Worm (Caenorhabditis elegans): Measurements from ENCODE around the gene Y4C6B.4.
"Not testable (repeated sequence)": the region's sequence is repeated elsewhere in the genome, so short reads cannot be mapped to it uniquely, and the experiment has no call there.

Gene Y4C6B.4

DNA sequence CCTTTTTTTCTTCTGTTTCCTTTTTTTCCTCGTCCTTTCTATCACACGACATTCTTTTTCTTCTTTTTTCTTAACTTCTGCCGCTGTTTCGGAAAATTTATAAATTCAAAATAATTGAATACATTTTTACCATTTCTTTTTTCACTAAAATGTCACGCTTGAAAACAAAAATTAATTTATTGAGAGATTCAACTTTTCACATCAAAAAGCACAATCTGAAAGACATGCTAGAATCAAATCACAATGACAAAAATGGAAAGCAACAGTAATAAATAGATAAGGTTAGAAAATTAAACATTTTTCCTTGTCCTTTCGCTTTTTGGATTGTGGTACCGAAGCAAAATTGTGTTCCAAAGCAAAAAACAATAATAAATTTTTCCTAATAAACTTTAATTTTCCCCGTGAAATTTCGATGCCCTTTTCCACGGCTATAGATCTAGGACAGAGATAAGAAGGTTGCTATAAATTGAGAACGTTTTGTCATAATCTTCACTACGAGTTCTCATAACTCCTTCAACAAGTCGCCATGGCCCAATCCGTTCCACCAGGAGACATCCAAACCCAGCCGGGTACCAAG lies 28.7 kb upstream of the Y4C6B.4 start, which contains the start of the genes ZK354.6 and msp-113:
Gene ZK354.6, minus strand, starts transcription at position 101 of the 577 bp plus-strand sequence.
Gene msp-113, plus strand, starts transcription at position 527 of the 577 bp plus-strand sequence.
- no peak for TF ChIP-seq lin-11 (tag; optimal IDR thresholded peaks at IDR 0.05)
- TF ChIP-seq R02D3.7 (tag; optimal IDR thresholded peaks at IDR 0.05): no peak
- no peak for TF ChIP-seq ceh-16 (tag; optimal IDR thresholded peaks at IDR 0.05)
- TF ChIP-seq nhr-6 (tag; optimal IDR thresholded peaks at IDR 0.05): no peak
- TF ChIP-seq mdl-1 (tag; optimal IDR thresholded peaks at IDR 0.05): no peak
- TF ChIP-seq unc-62 (GFP tag; optimal IDR thresholded peaks at IDR 0.05): no peak
- TF ChIP-seq nhr-77 (tag; optimal IDR thresholded peaks at IDR 0.05): no peak

DNA sequence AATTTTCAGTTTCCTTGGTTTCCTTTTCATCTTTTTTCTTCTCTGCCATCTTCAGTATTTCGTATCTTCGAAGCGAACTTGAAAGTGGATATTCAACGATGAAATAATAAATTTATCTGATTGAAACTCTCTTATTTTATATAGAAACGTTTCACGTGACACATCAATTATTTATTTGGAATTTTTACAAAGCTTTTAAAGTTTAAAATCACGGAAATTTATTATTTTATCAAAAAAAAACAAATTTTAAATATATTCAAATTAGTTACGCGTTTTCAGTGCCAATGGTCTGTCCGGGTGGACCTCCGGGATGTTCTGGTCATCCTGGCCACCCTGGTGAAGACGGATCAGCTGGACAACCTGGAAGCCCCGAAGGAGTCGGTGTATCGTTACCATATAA lies 23.2 kb upstream of the Y4C6B.4 start, which contains the start of gene ZK354.7:
Gene ZK354.7, minus strand, starts transcription at position 101 of the 400 bp plus-strand sequence.
- no peak for TF ChIP-seq elt-3 (tag; optimal IDR thresholded peaks at IDR 0.05)
- TF ChIP-seq elt-1 (tag; optimal IDR thresholded peaks at IDR 0.05): no peak
- TF ChIP-seq snpc-4 (tag; optimal IDR thresholded peaks at IDR 0.05): no peak
- TF ChIP-seq unc-39 (tag; optimal IDR thresholded peaks at IDR 0.05): no peak
- no peak for TF ChIP-seq lin-11 (tag; optimal IDR thresholded peaks at IDR 0.05)
- no peak for TF ChIP-seq nhr-237 (tag; optimal IDR thresholded peaks at IDR 0.05)

DNA sequence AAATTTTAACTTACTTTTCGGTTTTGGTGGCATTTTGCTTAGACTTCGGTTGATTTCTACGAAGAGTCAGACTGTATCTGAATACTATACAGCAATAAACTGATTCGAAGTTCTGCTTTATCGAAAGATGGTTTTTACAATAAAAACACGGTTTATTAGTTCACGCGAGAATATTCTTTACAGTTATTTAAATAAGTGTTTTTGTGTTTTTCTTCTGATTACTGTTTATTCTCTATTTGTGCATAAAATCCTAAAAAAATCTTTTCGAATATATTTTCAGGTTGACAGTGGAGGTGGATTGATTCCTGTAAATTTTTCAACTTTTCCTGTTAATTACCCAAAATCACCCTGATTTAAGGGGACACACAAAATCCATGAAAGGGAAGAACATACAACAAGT lies 20.2 kb upstream of the Y4C6B.4 start, which contains the start of gene ZK354.8:
Gene ZK354.8, minus strand, starts transcription at position 101 of the 400 bp plus-strand sequence.
- TF ChIP-seq ama-1 (optimal IDR thresholded peaks at IDR 0.05) (no peak), blmp-1 (tag; optimal IDR thresholded peaks at IDR 0.05; ENCODE audit: insufficient read depth) (no peak), nhr-77 (tag; optimal IDR thresholded peaks at IDR 0.05) (no peak), ZK546.5 (tag; optimal IDR thresholded peaks at IDR 0.05) (no peak), nhr-11 (tag; optimal IDR thresholded peaks at IDR 0.05) (no peak)

DNA sequence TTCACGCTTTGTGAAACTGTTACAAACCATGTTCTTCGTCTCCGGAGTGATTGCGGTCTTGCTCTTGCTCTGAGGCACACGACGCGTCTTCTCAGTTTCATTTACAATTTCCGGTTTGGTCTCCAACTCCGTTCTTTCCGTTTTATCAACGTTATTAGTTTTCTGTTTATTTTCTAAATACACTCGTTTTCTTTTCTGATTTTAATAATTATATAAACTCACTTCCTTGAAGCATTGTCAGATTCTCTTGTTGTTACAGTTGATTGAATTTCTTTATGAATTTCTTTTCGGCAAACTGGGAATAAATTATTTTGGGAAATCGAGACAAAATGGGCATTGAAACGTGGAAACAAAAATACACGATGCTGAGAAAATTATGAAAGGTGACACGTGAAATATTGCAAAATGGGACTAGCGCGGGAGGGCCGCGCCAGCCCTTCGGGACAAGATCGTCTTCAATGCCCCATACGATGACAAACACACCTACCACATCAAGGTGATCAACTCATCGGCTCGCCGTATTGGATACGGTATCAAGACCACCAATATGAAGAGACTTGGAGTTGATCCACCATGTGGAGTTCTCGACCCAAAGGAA lies 18.1 kb upstream of the Y4C6B.4 start, which contains the start of the genes ZK354.9 and msp-58:
Gene ZK354.9, minus strand, starts transcription at position 101 of the 598 bp plus-strand sequence.
Gene msp-58, plus strand, starts transcription at position 548 of the 598 bp plus-strand sequence.
- not testable (repeated sequence) for TF ChIP-seq egl-27 (tag; optimal IDR thresholded peaks at IDR 0.05); mbf-1 (tag; optimal IDR thresholded peaks at IDR 0.05); blmp-1 (tag; optimal IDR thresholded peaks at IDR 0.05; ENCODE audit: insufficient read depth)

DNA sequence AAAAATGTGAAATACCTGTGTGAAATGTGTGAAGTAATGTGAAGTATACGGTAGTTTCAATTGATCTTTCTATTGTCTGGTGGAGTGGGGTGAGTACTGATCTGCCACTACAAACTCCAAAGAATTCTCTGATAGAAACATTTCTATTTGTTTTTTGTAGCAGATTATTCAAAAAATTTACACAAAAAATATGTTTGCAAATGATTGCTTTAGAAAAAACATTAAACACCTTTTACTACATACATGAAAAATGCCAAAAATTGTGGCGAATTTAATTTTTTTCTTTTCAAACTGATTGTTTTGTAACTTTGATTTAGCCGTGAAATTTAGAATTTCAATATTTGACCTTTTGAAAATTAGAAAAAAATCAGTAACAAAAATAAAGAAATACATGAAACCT lies 16.5 kb upstream of the Y4C6B.4 start, which contains the start of gene ZK354.3:
Gene ZK354.3, plus strand, starts transcription at position 301 of the 400 bp plus-strand sequence.
- TF ChIP-seq nhr-77 (tag; optimal IDR thresholded peaks at IDR 0.05): no peak
- TF ChIP-seq mbf-1 (tag; optimal IDR thresholded peaks at IDR 0.05): no peak
- TF ChIP-seq nhr-11 (tag; optimal IDR thresholded peaks at IDR 0.05): no peak
- no peak for TF ChIP-seq mab-5 (tag; optimal IDR thresholded peaks at IDR 0.05)
- no peak for TF ChIP-seq nhr-237 (tag; optimal IDR thresholded peaks at IDR 0.05)
- no peak for TF ChIP-seq ztf-1 (GFP tag; conservative IDR thresholded peaks at IDR 0.05)

DNA sequence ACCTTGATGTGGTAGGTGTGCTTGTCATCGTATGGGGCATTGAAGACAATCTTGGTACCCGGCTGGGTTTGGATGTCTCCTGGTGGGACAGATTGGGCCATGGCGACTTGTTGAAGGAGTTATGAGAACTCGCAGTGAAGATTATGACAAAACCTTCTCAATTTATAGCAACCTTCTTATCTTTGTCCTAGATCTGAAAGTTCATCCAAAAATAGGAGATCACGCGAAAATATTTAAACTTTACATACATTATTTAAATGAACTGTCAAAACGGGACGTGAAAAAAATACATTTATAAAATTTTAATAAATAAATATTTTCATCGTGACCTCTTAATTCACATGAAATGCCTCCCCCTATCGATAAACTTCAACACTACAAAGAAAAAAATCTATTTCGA lies 13.2 kb upstream of the Y4C6B.4 start, which contains the start of the genes msp-59 and ZK354.2:
Gene msp-59, minus strand, starts transcription at position 101 of the 400 bp plus-strand sequence.
Gene ZK354.2, plus strand, starts transcription at position 395 of the 400 bp plus-strand sequence.
- TF ChIP-seq R02D3.7, nhr-25, lsy-2 (tag; optimal IDR thresholded peaks at IDR 0.05): not testable (repeated sequence)

DNA sequence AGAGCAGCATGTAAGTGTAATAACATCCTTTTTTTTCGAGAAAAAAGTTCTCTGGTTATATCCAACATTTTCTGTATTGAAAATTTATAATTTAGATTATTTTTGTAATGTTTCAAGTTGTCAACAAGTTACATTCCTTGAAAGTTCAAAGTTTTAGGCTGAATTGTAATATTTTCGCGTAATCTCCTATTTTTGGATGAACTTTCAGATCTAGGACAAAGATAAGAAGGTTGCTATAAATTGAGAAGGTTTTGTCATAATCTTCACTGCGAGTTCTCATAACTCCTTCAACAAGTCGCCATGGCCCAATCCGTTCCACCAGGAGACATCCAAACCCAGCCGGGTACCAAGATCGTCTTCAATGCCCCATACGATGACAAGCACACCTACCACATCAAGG lies 10.0 kb upstream of the Y4C6B.4 start, which contains the start of gene msp-65:
Gene msp-65, plus strand, starts transcription at position 301 of the 400 bp plus-strand sequence.
- not testable (repeated sequence) for TF ChIP-seq nhr-77, mbf-1, peb-1 (tag; optimal IDR thresholded peaks at IDR 0.05)

DNA sequence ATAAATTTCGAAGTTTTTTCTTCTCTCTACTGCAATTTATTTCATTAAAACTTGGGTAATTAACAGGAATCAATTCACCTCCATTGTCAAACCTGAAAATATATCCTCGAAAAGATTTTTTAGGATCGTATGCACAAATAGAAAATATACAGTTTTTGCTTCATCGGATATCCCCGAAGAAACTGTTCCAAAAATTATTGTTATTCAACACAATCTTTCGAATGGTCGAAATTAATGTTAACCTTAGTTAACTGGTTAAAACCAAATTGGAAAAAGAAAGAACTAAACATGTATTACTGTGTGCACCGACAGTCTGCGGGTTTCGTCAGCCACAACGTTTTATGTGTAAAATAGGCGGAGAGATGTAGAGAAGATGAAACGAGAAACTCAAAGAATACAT lies 9.1 kb upstream of the Y4C6B.4 start:
- TF ChIP-seq lin-11 (tag; optimal IDR thresholded peaks at IDR 0.05): no peak
- TF ChIP-seq sma-3 (GFP tag; optimal IDR thresholded peaks at IDR 0.05): peak; percentile 63
- TF ChIP-seq sem-4 (tag; optimal IDR thresholded peaks at IDR 0.05): no peak
- TF ChIP-seq nhr-21 (tag; optimal IDR thresholded peaks at IDR 0.05): peak; percentile 16
- TF ChIP-seq nhr-129 (tag; optimal IDR thresholded peaks at IDR 0.05): no peak
- TF ChIP-seq gmeb-1 (tag; optimal IDR thresholded peaks at IDR 0.05): peak; percentile 58
- TF ChIP-seq ama-1 (optimal IDR thresholded peaks at IDR 0.05): peak; percentile 87
- no peak for TF ChIP-seq nhr-23 (tag; optimal IDR thresholded peaks at IDR 0.05)
- no peak for TF ChIP-seq blmp-1 (tag; optimal IDR thresholded peaks at IDR 0.05; ENCODE audit: insufficient read depth)
- TF ChIP-seq sma-9 (GFP tag; optimal IDR thresholded peaks at IDR 0.05): peak; percentile 27
- no peak for TF ChIP-seq sma-9 (tag; optimal IDR thresholded peaks at IDR 0.05)
- TF ChIP-seq nhr-6 (tag; optimal IDR thresholded peaks at IDR 0.05): peak; percentile 27
- TF ChIP-seq snpc-4 (tag; optimal IDR thresholded peaks at IDR 0.05): peak; percentile 95
- TF ChIP-seq crh-2 (tag; optimal IDR thresholded peaks at IDR 0.05): peak; percentile 25
- TF ChIP-seq egl-27 (tag; optimal IDR thresholded peaks at IDR 0.05): no peak
- peak; percentile 2 for TF ChIP-seq fos-1 (tag; optimal IDR thresholded peaks at IDR 0.05)
- TF ChIP-seq mdl-1 (tag; optimal IDR thresholded peaks at IDR 0.05): no peak
- peak; percentile 5 for TF ChIP-seq F13H6.1 (tag; optimal IDR thresholded peaks at IDR 0.05)
